Worm (Caenorhabditis elegans) whole organism, late embryonic: Measurements from ENCODE around the gene F59A6.13.

Experiments
- C08G9.2 ChIP-seq: sonication (generic microtip); optimal IDR thresholded peaks from 2 replicates; lab custom pipeline; 2016; ENCODE audit warnings: mild to moderate bottlenecking, missing genetic modification characterization, moderate library complexity, missing compliant biosample characterization
- F13H6.1 ChIP-seq: sonication (generic microtip); optimal IDR thresholded peaks from 2 replicates; lab custom pipeline; 2016; ENCODE audit warnings: missing genetic modification characterization, missing compliant biosample characterization
- T23F11.4 ChIP-seq: fragments of 200-800 bp; sonication (Bioruptor generic); optimal IDR thresholded peaks from 2 replicates; lab custom pipeline; 2018; ENCODE audit warnings: mild to moderate bottlenecking, missing genetic modification characterization, missing compliant biosample characterization
- Y22D7AL.16 ChIP-seq: sonication (generic microtip); optimal IDR thresholded peaks from 2 replicates; lab custom pipeline; 2016; ENCODE audit warnings: missing genetic modification characterization, missing compliant biosample characterization
- ceh-14 ChIP-seq: sonication (generic microtip); optimal IDR thresholded peaks from 2 replicates; lab custom pipeline; 2016; ENCODE audit warnings: missing genotype, missing genetic modification characterization, missing compliant biosample characterization
- ceh-18 ChIP-seq: sonication (generic microtip); optimal IDR thresholded peaks from 2 replicates; lab custom pipeline; 2016; ENCODE audit warnings: missing genetic modification characterization, missing compliant biosample characterization
- ceh-24 ChIP-seq: sonication (generic microtip); optimal IDR thresholded peaks from 2 replicates; lab custom pipeline; 2016; ENCODE audit warnings: mild to moderate bottlenecking, missing genetic modification characterization, missing compliant biosample characterization
- ceh-48 ChIP-seq: sonication (generic microtip); optimal IDR thresholded peaks from 2 replicates; lab custom pipeline; 2016; ENCODE audit warnings: missing genetic modification characterization, inconsistent platforms, missing compliant biosample characterization
- elt-2 ChIP-seq: sonication (generic microtip); optimal IDR thresholded peaks from 2 replicates; lab custom pipeline; 2016; ENCODE audit warnings: missing genetic modification reagents, missing genetic modification characterization, missing compliant biosample characterization
- elt-4 ChIP-seq: sonication (generic microtip); optimal IDR thresholded peaks from 2 replicates; lab custom pipeline; 2016; ENCODE audit warnings: missing genetic modification characterization, missing compliant biosample characterization
- eyg-1 ChIP-seq: sonication (generic microtip); optimal IDR thresholded peaks from 2 replicates; lab custom pipeline; 2016; ENCODE audit warnings: missing genotype, missing genetic modification characterization, missing compliant biosample characterization
- fkh-10 ChIP-seq: fragments of 150-350 bp; optimal IDR thresholded peaks from 2 replicates; lab custom pipeline; 2014; ENCODE audit warnings: missing biosample characterization, missing genetic modification reagents, missing genetic modification characterization
- fkh-6 ChIP-seq: sonication (generic microtip); optimal IDR thresholded peaks from 2 replicates; lab custom pipeline; 2016; ENCODE audit warnings: missing genetic modification characterization, missing compliant biosample characterization
- hlh-15 ChIP-seq: sonication (generic microtip); optimal IDR thresholded peaks from 2 replicates; lab custom pipeline; 2016; ENCODE audit warnings: missing genetic modification characterization, missing compliant biosample characterization
- hlh-30 ChIP-seq: sonication (generic microtip); optimal IDR thresholded peaks from 2 replicates; lab custom pipeline; 2017; ENCODE audit warnings: antibody characterized with exemption, missing genetic modification characterization, missing compliant biosample characterization; ENCODE audit not compliant: insufficient read depth
- hlh-6 ChIP-seq: sonication (generic microtip); optimal IDR thresholded peaks from 2 replicates; lab custom pipeline; 2016; ENCODE audit warnings: missing genotype, missing genetic modification characterization, missing compliant biosample characterization
- lim-6 ChIP-seq: sonication (generic microtip); optimal IDR thresholded peaks from 2 replicates; lab custom pipeline; 2016; ENCODE audit warnings: missing genetic modification characterization, missing compliant biosample characterization
- nfya-1 ChIP-seq: sonication (generic microtip); optimal IDR thresholded peaks from 2 replicates; lab custom pipeline; 2017; ENCODE audit warnings: missing genetic modification characterization, mild to moderate bottlenecking, missing compliant biosample characterization, antibody characterized with exemption, moderate library complexity
- nhr-11 ChIP-seq: fragments of 150-350 bp; optimal IDR thresholded peaks from 2 replicates; lab custom pipeline; 2014; ENCODE audit warnings: missing biosample characterization, missing genetic modification characterization
- nhr-232 ChIP-seq: sonication (generic microtip); optimal IDR thresholded peaks from 2 replicates; lab custom pipeline; 2016; ENCODE audit warnings: missing genetic modification characterization, missing compliant biosample characterization
- npax-4 ChIP-seq: sonication (generic microtip); optimal IDR thresholded peaks from 2 replicates; lab custom pipeline; 2016; ENCODE audit warnings: missing genetic modification characterization, missing compliant biosample characterization
- odd-2 ChIP-seq: sonication (generic microtip); optimal IDR thresholded peaks from 2 replicates; lab custom pipeline; 2017; ENCODE audit warnings: antibody characterized with exemption, mild to moderate bottlenecking, missing genetic modification characterization, missing compliant biosample characterization
- pag-3 ChIP-seq: sonication (generic microtip); optimal IDR thresholded peaks from 2 replicates; lab custom pipeline; 2016; ENCODE audit warnings: missing compliant biosample characterization, missing genetic modification characterization, borderline replicate concordance
- pat-9 ChIP-seq: fragments of 200-800 bp; sonication (Bioruptor generic); optimal IDR thresholded peaks from 2 replicates; lab custom pipeline; 2018; ENCODE audit warnings: mild to moderate bottlenecking, missing genetic modification characterization, moderate library complexity, missing compliant biosample characterization
- pha-2 ChIP-seq: sonication (generic microtip); optimal IDR thresholded peaks from 2 replicates; lab custom pipeline; 2017; ENCODE audit warnings: mild to moderate bottlenecking, missing genetic modification characterization, missing compliant biosample characterization
- pha-4 ChIP-seq: fragments of 150-350 bp; optimal IDR thresholded peaks from 2 replicates; lab custom pipeline; 2018; ENCODE audit warnings: missing biosample characterization, missing genetic modification reagents, missing genetic modification characterization
- pqm-1 ChIP-seq: sonication (generic microtip); optimal IDR thresholded peaks from 2 replicates; lab custom pipeline; 2016; ENCODE audit warnings: missing genetic modification characterization, missing compliant biosample characterization
- ref-2 ChIP-seq: sonication (generic microtip); optimal IDR thresholded peaks from 2 replicates; lab custom pipeline; 2016; ENCODE audit warnings: missing genetic modification characterization, missing compliant biosample characterization
- rnt-1 ChIP-seq: sonication (generic microtip); optimal IDR thresholded peaks from 2 replicates; lab custom pipeline; 2016; ENCODE audit warnings: missing genetic modification characterization, missing compliant biosample characterization
- sdc-2 ChIP-seq: sonication (generic microtip); optimal IDR thresholded peaks from 2 replicates; lab custom pipeline; 2016; ENCODE audit warnings: missing genotype, missing genetic modification characterization, missing compliant biosample characterization
- sox-4 ChIP-seq: sonication (generic microtip); optimal IDR thresholded peaks from 2 replicates; lab custom pipeline; 2017; ENCODE audit warnings: mild to moderate bottlenecking, missing genetic modification characterization, inconsistent platforms, missing compliant biosample characterization
- tbx-2 ChIP-seq: sonication (generic microtip); optimal IDR thresholded peaks from 2 replicates; lab custom pipeline; 2016; ENCODE audit warnings: missing genetic modification characterization, missing compliant biosample characterization
- tbx-7 ChIP-seq: sonication (generic microtip); optimal IDR thresholded peaks from 2 replicates; lab custom pipeline; 2016; ENCODE audit warnings: missing genotype, missing genetic modification characterization, missing compliant biosample characterization
- unc-55 ChIP-seq: sonication (generic microtip); optimal IDR thresholded peaks from 2 replicates; lab custom pipeline; 2017; ENCODE audit warnings: missing biosample characterization, missing genetic modification reagents, missing genetic modification characterization
- unc-86 ChIP-seq: sonication (generic microtip); optimal IDR thresholded peaks from 2 replicates; lab custom pipeline; 2016; ENCODE audit warnings: missing genetic modification characterization, missing compliant biosample characterization
- zip-5 ChIP-seq: sonication (generic microtip); optimal IDR thresholded peaks from 2 replicates; lab custom pipeline; 2016; ENCODE audit warnings: missing genetic modification characterization, missing compliant biosample characterization

Gene F59A6.13

DNA sequence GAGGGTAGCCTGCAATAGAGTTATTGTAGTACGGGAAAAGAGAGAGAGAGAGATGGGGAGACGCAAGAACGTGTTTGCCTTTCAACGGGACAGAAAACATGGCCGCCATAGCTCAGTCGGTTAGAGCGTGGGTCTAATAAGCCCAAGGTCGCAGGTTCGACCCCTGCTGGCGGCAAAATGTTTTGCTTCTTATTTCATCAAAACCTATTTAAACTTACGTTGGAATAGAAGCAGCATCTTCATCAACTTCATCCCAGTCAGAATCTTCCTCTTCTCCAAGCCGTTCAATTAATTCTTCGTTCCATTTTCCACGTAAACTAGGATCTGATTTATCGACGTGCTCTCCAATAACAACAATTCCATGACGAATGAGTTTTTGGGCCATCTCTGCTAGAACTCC, 10.1 kb downstream of the F59A6.13 start (continued):
- peak; percentile 77 for TF ChIP-seq ceh-14 (tag; lab: Kevin White, UChicago)
- TF ChIP-seq nhr-232 (tag; lab: Kevin White, UChicago) = peak; percentile 87
- TF ChIP-seq tbx-2 (tag; lab: Kevin White, UChicago) = peak; percentile 85
- peak; percentile 73 for TF ChIP-seq pqm-1 (tag; lab: Kevin White, UChicago)
- TF ChIP-seq tbx-7 (tag; lab: Kevin White, UChicago) = peak; percentile 7
- peak; percentile 86 for TF ChIP-seq C08G9.2 (tag; lab: Kevin White, UChicago)
- TF ChIP-seq ceh-24 (tag; lab: Kevin White, UChicago) = peak; percentile 72
- TF ChIP-seq ref-2 (tag; lab: Kevin White, UChicago) = peak; percentile 90
- TF ChIP-seq Y22D7AL.16 (tag; lab: Kevin White, UChicago) = peak; percentile 85
- peak; percentile 80 for TF ChIP-seq hlh-15 (tag; lab: Kevin White, UChicago)
- TF ChIP-seq eyg-1 = peak; percentile 88
- TF ChIP-seq rnt-1 (tag; lab: Kevin White, UChicago) = peak; percentile 58
- peak; percentile 89 for TF ChIP-seq unc-86 (tag; lab: Kevin White, UChicago)
- TF ChIP-seq pha-4 (tag; lab: Kevin White, UChicago) = no peak
- TF ChIP-seq lim-6 = no peak
- TF ChIP-seq hlh-30 = no peak
- peak; percentile 88 for TF ChIP-seq pat-9 (tag; lab: Kevin White, UChicago)
- peak; percentile 97 for TF ChIP-seq hlh-6
- TF ChIP-seq zip-5 (tag; lab: Kevin White, UChicago) = peak; percentile 73
- TF ChIP-seq T23F11.4 (GFP tag; lab: Kevin White, UChicago) = peak; percentile 77
- no peak for TF ChIP-seq nhr-11 (tag; lab: Kevin White, UChicago)
- TF ChIP-seq fkh-6 (tag; lab: Kevin White, UChicago) = peak; percentile 84
- TF ChIP-seq pha-2 (tag; lab: Kevin White, UChicago) = peak; percentile 88

DNA sequence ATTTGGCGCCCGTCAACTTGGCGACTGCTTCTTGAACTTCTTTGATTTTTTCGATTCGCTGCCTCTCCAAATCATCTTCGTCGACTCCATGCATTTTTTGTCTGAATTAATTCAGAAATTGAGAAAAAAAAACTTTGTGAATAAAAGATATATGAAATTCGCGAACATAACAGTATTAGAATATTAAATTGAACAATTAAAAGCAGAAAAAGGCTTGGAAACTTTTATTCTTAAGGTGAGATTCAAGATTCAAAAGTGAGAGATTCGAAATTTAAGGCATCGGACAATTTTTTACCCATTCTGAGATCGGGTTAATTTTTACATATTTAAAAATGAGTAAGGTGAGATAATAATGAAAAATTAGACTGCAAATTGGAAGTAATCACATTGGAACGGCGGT, 11.3 kb downstream of the F59A6.13 start, which contains the start of gene F33G12.3:
TSS of gene F33G12.3 (minus strand) at position 101 of the 400 bp plus-strand sequence.
- TF ChIP-seq ref-2 (tag; lab: Kevin White, UChicago) (no peak), nhr-232 (tag; lab: Kevin White, UChicago) (no peak), fkh-10 (GFP tag; lab: Kevin White, UChicago) (no peak), unc-55 (GFP tag; lab: Kevin White, UChicago) (no peak), F13H6.1 (tag; lab: Kevin White, UChicago) (no peak), pha-4 (tag; lab: Kevin White, UChicago) (no peak), nfya-1 (no peak), tbx-7 (tag; lab: Kevin White, UChicago) (no peak), ceh-48 (tag; lab: Kevin White, UChicago) (no peak), elt-4 (tag; lab: Kevin White, UChicago) (no peak)

DNA sequence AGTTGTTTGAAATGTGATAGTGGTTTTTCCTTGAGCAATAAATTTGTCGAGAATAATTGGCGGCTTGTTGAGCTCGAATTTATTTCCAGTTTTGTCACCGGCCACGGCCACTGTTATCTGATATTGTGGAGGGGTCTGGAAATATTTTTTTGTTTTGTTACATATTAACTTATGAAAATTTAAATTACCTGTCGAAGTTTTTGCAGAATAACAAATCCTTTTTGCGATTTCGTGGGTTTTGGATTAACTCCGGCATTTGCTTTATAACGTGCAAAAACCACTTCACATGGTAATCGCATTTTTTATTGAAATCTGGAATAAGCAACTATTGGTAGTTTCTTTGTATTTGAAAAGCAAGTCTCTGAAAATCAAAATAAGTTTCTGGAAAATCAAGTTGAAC, 13.5 kb downstream of the F59A6.13 start, which contains the start of gene lrr-1:
TSS of gene lrr-1 (minus strand) at position 312 of the 400 bp plus-strand sequence.
- TF ChIP-seq pha-2 (tag; lab: Kevin White, UChicago) (no peak), ceh-18 (no peak), odd-2 (no peak), Y22D7AL.16 (tag; lab: Kevin White, UChicago) (no peak), ceh-48 (tag; lab: Kevin White, UChicago) (no peak), hlh-15 (tag; lab: Kevin White, UChicago) (no peak), sdc-2 (no peak)
- TF ChIP-seq, all 69 proteins: peak for 0

DNA sequence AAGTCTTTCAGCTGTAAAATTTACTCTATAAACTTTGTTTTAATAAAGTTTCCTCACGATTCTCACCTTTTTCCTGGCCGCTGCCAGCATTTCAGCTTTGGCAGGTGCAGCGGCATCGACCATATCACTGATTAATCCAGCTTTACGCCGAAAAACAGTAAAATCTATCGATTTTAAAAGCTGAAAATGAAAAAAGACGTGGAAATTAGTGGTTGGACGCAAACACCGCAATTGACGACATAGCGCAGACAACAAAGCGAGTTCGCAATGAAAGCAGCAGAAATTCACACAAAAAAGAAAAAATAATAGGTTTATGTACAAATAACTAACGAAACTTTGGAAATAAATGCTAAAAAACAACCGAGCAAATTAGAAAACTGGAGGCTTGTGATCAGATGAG, 17.3 kb downstream of the F59A6.13 start, which contains the start of gene golg-2:
TSS of gene golg-2 (minus strand) at position 180 of the 400 bp plus-strand sequence.
- no peak for TF ChIP-seq npax-4
- TF ChIP-seq pag-3 (tag; lab: Kevin White, UChicago) = no peak
- no peak for TF ChIP-seq sox-4 (tag; lab: Kevin White, UChicago)
- TF ChIP-seq elt-2 (tag; lab: Kevin White, UChicago) = peak; percentile 45
